Fruit fly (Drosophila melanogaster) whole organism, embryonic: ENCODE results near the gene aop.

Experiments used
- CG11456 ChIP-seq: fragments of 200-800 bp; sonication (Bioruptor generic); IDR thresholded peaks from 3 replicates; pipeline ENCODE4 v1.3.6; 2022; ENCODE audit warnings: missing biosample characterization, missing genetic modification characterization
- CG11723 ChIP-seq: fragments of 200-800 bp; sonication (Bioruptor generic); optimal IDR thresholded peaks from 2 replicates; lab custom pipeline; 2017; ENCODE audit warnings: missing biosample characterization, mild to moderate bottlenecking, missing genetic modification characterization
- CG12236 ChIP-seq: fragments of 200-800 bp; sonication (Bioruptor generic); optimal IDR thresholded peaks from 2 replicates; lab custom pipeline; 2016; ENCODE audit warnings: missing biosample characterization, missing genetic modification characterization
- CG12391 ChIP-seq: fragments of 200-800 bp; sonication (Bioruptor generic); optimal IDR thresholded peaks from 3 replicates; lab custom pipeline; 2018; ENCODE audit warnings: missing biosample characterization, mild to moderate bottlenecking, missing genetic modification characterization, moderate library complexity
- CG13123 ChIP-seq: fragments of 200-800 bp; sonication (Bioruptor generic); optimal IDR thresholded peaks from 2 replicates; lab custom pipeline; 2016; ENCODE audit warnings: missing biosample characterization, missing genetic modification characterization
- CG14441 ChIP-seq: fragments of 200-800 bp; sonication (Bioruptor generic); IDR thresholded peaks from 2 replicates; pipeline ENCODE4 v1.3.6; 2022; ENCODE audit warnings: missing biosample characterization, missing genetic modification characterization
- CG1529 ChIP-seq: fragments of 200-800 bp; sonication (Bioruptor generic); optimal IDR thresholded peaks from 3 replicates; lab custom pipeline; 2018; ENCODE audit warnings: missing biosample characterization, missing genetic modification characterization
- CG16779 ChIP-seq: fragments of 200-800 bp; sonication (Bioruptor generic); IDR thresholded peaks from 2 replicates; pipeline ENCODE4 v1.3.6; 2022; ENCODE audit warnings: missing biosample characterization, missing genetic modification characterization
- CG16815 ChIP-seq: fragments of 200-800 bp; sonication (Bioruptor generic); optimal IDR thresholded peaks from 3 replicates; lab custom pipeline; 2017; ENCODE audit warnings: missing biosample characterization, mild to moderate bottlenecking, missing genetic modification characterization
- CG17328 ChIP-seq: fragments of 200-800 bp; sonication (Bioruptor generic); IDR thresholded peaks from 2 replicates; pipeline ENCODE4 v1.3.6; 2022; ENCODE audit warnings: missing biosample characterization, missing genetic modification characterization
- CG18011 ChIP-seq: fragments of 200-800 bp; sonication (Bioruptor generic); optimal IDR thresholded peaks from 2 replicates; lab custom pipeline; 2017; ENCODE audit warnings: missing biosample characterization, missing genetic modification characterization, mild to moderate bottlenecking, moderate library complexity, missing genotype
- CG1832 ChIP-seq: fragments of 200-800 bp; sonication (Bioruptor generic); optimal IDR thresholded peaks from 2 replicates; lab custom pipeline; 2017; ENCODE audit warnings: missing biosample characterization, mild to moderate bottlenecking, missing genetic modification characterization, inconsistent platforms
- CG18476 ChIP-seq: fragments of 200-800 bp; sonication (Bioruptor generic); optimal IDR thresholded peaks from 2 replicates; lab custom pipeline; 2016; ENCODE audit warnings: missing biosample characterization, mild to moderate bottlenecking, missing genetic modification characterization
- CG18764 ChIP-seq: fragments of 200-800 bp; sonication (Bioruptor generic); optimal IDR thresholded peaks from 3 replicates; lab custom pipeline; 2016; ENCODE audit warnings: missing biosample characterization, missing genetic modification characterization
- CG31224 ChIP-seq: fragments of 200-800 bp; sonication (Bioruptor generic); IDR thresholded peaks from 2 replicates; pipeline ENCODE4 v1.3.6; 2022; ENCODE audit warnings: missing biosample characterization, missing genetic modification characterization
- CG31388 ChIP-seq: fragments of 200-800 bp; sonication (Bioruptor generic); optimal IDR thresholded peaks from 2 replicates; lab custom pipeline; 2016; ENCODE audit warnings: missing biosample characterization, missing genetic modification characterization
- CG3995 ChIP-seq: fragments of 200-800 bp; sonication (Bioruptor generic); optimal IDR thresholded peaks from 3 replicates; lab custom pipeline; 2016; ENCODE audit warnings: missing biosample characterization, missing genetic modification characterization
- CG4424 ChIP-seq: fragments of 200-800 bp; sonication (Bioruptor generic); optimal IDR thresholded peaks from 3 replicates; lab custom pipeline; 2016; ENCODE audit warnings: missing biosample characterization, missing genetic modification characterization
- CG7786 ChIP-seq: fragments of 200-800 bp; sonication (Bioruptor generic); optimal IDR thresholded peaks from 2 replicates; lab custom pipeline; 2016; ENCODE audit warnings: missing biosample characterization, missing genetic modification characterization
- CG8290 ChIP-seq, 3 experiments: fragments of 200-800 bp; sonication (Bioruptor generic); optimal IDR thresholded peaks; 2 replicates each; lab custom pipeline; 2016 to 2019; ENCODE audit warnings: missing biosample characterization in 3 of 3, missing genetic modification characterization in 3 of 3, mild to moderate bottlenecking in 2 of 3, moderate library complexity in 1 of 3
- CG8944 ChIP-seq: fragments of 200-800 bp; sonication (Bioruptor generic); optimal IDR thresholded peaks from 3 replicates; lab custom pipeline; 2016; ENCODE audit warnings: missing biosample characterization, missing genetic modification characterization
- CG9609 ChIP-seq: fragments of 200-800 bp; sonication (Bioruptor generic); optimal IDR thresholded peaks from 3 replicates; lab custom pipeline; 2016; ENCODE audit warnings: missing biosample characterization, missing genetic modification characterization
- CG9932 ChIP-seq: fragments of 200-800 bp; sonication (Bioruptor generic); IDR thresholded peaks from 2 replicates; pipeline ENCODE4 v1.3.6; 2022; ENCODE audit warnings: missing biosample characterization, missing genetic modification characterization
- D ChIP-seq, 2 experiments: fragments of 200-800 bp in 1 of 2; fragments of >200 bp in 1 of 2; sonication (Bioruptor generic) in 1 of 2; optimal IDR thresholded peaks; 2 replicates in 1 of 2; 3 replicates in 1 of 2; lab custom pipeline; 2017; ENCODE audit warnings: mild to moderate bottlenecking in 1 of 2, missing biosample characterization in 1 of 2, missing genetic modification characterization in 1 of 2, missing genetic modification reagents in 1 of 2
- Dip3 ChIP-seq: fragments of 200-800 bp; sonication (Bioruptor generic); optimal IDR thresholded peaks from 3 replicates; lab custom pipeline; 2016; ENCODE audit warnings: missing biosample characterization, missing genetic modification characterization
- Dll ChIP-seq: fragments of 200-800 bp; sonication (Bioruptor generic); IDR thresholded peaks from 4 replicates; pipeline ENCODE4 v1.3.6; 2022; ENCODE audit warnings: missing biosample characterization, missing genetic modification characterization; ENCODE audit not compliant: partially characterized antibody
- Eip74EF ChIP-seq, 2 experiments: fragments of 200-800 bp in 1 of 2; fragments of >200 bp in 1 of 2; sonication (Bioruptor generic) in 1 of 2; optimal IDR thresholded peaks; 2 replicates each; lab custom pipeline; 2017 to 2019; ENCODE audit warnings: missing biosample characterization in 2 of 2, missing genetic modification characterization in 2 of 2, mild to moderate bottlenecking in 1 of 2, moderate library complexity in 1 of 2
- HmgZ ChIP-seq: fragments of 200-800 bp; sonication (Bioruptor generic); optimal IDR thresholded peaks from 2 replicates; lab custom pipeline; 2018; ENCODE audit warnings: missing biosample characterization, mild to moderate bottlenecking, missing genetic modification characterization
- Hr39 ChIP-seq: fragments of >200 bp; optimal IDR thresholded peaks from 2 replicates; lab custom pipeline; 2017
- Mad ChIP-seq: fragments of 200-800 bp; sonication (Bioruptor generic); optimal IDR thresholded peaks from 2 replicates; lab custom pipeline; 2016; ENCODE audit warnings: missing biosample characterization, missing genetic modification characterization
- Max ChIP-seq: fragments of 200-800 bp; sonication (Bioruptor generic); optimal IDR thresholded peaks from 2 replicates; lab custom pipeline; 2016; ENCODE audit warnings: missing biosample characterization, mild to moderate bottlenecking, missing genetic modification characterization
- Usf ChIP-seq: fragments of 200-800 bp; sonication (Bioruptor generic); optimal IDR thresholded peaks from 2 replicates; lab custom pipeline; 2017; ENCODE audit warnings: missing genotype, missing biosample characterization, missing genetic modification characterization
- ato ChIP-seq: fragments of 200-800 bp; sonication (Bioruptor generic); IDR thresholded peaks from 2 replicates; pipeline ENCODE4 v1.3.6; 2022; ENCODE audit warnings: missing biosample characterization, missing genetic modification characterization; ENCODE audit not compliant: partially characterized antibody
- cg ChIP-seq: fragments of 200-800 bp; sonication (Bioruptor generic); optimal IDR thresholded peaks from 3 replicates; lab custom pipeline; 2019; ENCODE audit warnings: missing biosample characterization, mild to moderate bottlenecking, missing genetic modification characterization, moderate library complexity
- corto ChIP-seq: fragments of 200-800 bp; sonication (Bioruptor generic); optimal IDR thresholded peaks from 2 replicates; lab custom pipeline; 2016; ENCODE audit warnings: missing biosample characterization, mild to moderate bottlenecking, missing genetic modification characterization, moderate library complexity
- cwo ChIP-seq: fragments of 200-800 bp; sonication (Bioruptor generic); optimal IDR thresholded peaks from 3 replicates; lab custom pipeline; 2017; ENCODE audit warnings: missing biosample characterization, missing genetic modification characterization, mild to moderate bottlenecking, moderate library complexity, missing genetic modification reagents
- eve ChIP-seq, 2 experiments: fragments of >200 bp; optimal IDR thresholded peaks; 2 replicates each; lab custom pipeline; 2017; ENCODE audit warnings: missing biosample characterization in 2 of 2, missing genetic modification characterization in 2 of 2
- ewg ChIP-seq: fragments of 200-800 bp; sonication (Bioruptor generic); optimal IDR thresholded peaks from 3 replicates; lab custom pipeline; 2017; ENCODE audit warnings: mild to moderate bottlenecking, missing biosample characterization, missing genetic modification reagents, missing genetic modification characterization
- gro ChIP-seq: fragments of 200-800 bp; sonication (Bioruptor generic); optimal IDR thresholded peaks from 2 replicates; lab custom pipeline; 2016; ENCODE audit warnings: missing biosample characterization, missing genetic modification characterization
- hkb ChIP-seq, 2 experiments: fragments of 200-800 bp in 1 of 2; fragments of >200 bp in 1 of 2; sonication (Bioruptor generic) in 1 of 2; IDR thresholded peaks in 1 of 2; optimal IDR thresholded peaks in 1 of 2; 2 replicates each; pipeline versions ENCODE4 v1.3.6 to Lab custom; 2017 to 2022; ENCODE audit warnings: missing biosample characterization in 1 of 2, missing genetic modification characterization in 1 of 2
- ind ChIP-seq: fragments of 200-800 bp; sonication (Bioruptor generic); optimal IDR thresholded peaks from 3 replicates; lab custom pipeline; 2016; ENCODE audit warnings: missing biosample characterization, missing genetic modification characterization
- lola ChIP-seq, 3 experiments: fragments of >200 bp in 2 of 3; fragments of 200-800 bp in 1 of 3; sonication (Bioruptor generic) in 1 of 3; optimal IDR thresholded peaks; 2 replicates each; lab custom pipeline; 2017 to 2019; ENCODE audit warnings: missing biosample characterization in 3 of 3, missing genetic modification characterization in 3 of 3, mild to moderate bottlenecking in 1 of 3, moderate library complexity in 1 of 3
- mam ChIP-seq: fragments of 200-800 bp; sonication (Bioruptor generic); optimal IDR thresholded peaks from 3 replicates; lab custom pipeline; 2016; ENCODE audit warnings: missing biosample characterization, missing genetic modification characterization
- salm ChIP-seq: fragments of 200-800 bp; sonication (Bioruptor generic); optimal IDR thresholded peaks from 2 replicates; lab custom pipeline; 2018; ENCODE audit warnings: missing biosample characterization, mild to moderate bottlenecking, missing genetic modification characterization
- scrt ChIP-seq: fragments of 200-800 bp; sonication (Bioruptor generic); optimal IDR thresholded peaks from 2 replicates; lab custom pipeline; 2018; ENCODE audit warnings: missing biosample characterization, mild to moderate bottlenecking, missing genetic modification characterization, moderate library complexity
- sd ChIP-seq: fragments of 200-800 bp; sonication (Bioruptor generic); optimal IDR thresholded peaks from 3 replicates; lab custom pipeline; 2018; ENCODE audit warnings: missing biosample characterization, mild to moderate bottlenecking, missing genetic modification characterization, moderate library complexity
- seq ChIP-seq: fragments of 200-800 bp; sonication (Bioruptor generic); IDR thresholded peaks from 2 replicates; pipeline ENCODE4 v1.3.6; 2022; ENCODE audit warnings: missing biosample characterization, missing genetic modification characterization
- sim ChIP-seq: fragments of 200-800 bp; sonication (Bioruptor generic); IDR thresholded peaks from 2 replicates; pipeline ENCODE4 v1.3.6; 2022; ENCODE audit warnings: missing biosample characterization, missing genetic modification characterization
- toy ChIP-seq: fragments of 200-800 bp; sonication (Bioruptor generic); IDR thresholded peaks from 2 replicates; pipeline ENCODE4 v1.3.6; 2022; ENCODE audit warnings: missing biosample characterization, missing genetic modification characterization
- zen ChIP-seq: fragments of 200-800 bp; sonication (Bioruptor generic); optimal IDR thresholded peaks from 3 replicates; lab custom pipeline; 2018; ENCODE audit warnings: missing biosample characterization, mild to moderate bottlenecking, missing genetic modification characterization, moderate library complexity

aop gene

DNA sequence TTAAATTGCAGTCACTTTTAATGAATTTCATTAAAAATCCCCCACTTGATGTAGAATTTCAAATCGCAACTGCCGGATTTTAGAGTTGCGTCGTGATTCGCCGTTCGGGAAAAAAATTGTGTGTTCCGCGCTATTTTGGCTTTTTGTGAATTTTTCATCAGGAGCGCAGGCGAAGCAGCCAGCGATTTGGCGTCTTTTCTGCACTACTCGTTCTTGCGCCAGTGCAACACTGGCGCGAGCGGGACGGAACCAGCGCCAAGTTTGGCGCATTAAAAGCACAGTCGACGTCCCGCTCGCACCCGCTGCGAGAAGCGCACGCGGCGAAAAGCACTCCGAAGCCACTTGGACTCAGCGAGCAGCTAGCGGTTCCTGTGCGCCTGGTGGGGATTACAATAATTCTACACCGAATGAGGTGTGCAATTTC, 14.8 kb upstream of the aop start (continued):
- no peak for TF ChIP-seq CG17328
- peak; percentile 17 for TF ChIP-seq CG31388 (GFP tag; lab: Kevin White, UChicago)
- TF ChIP-seq CG1529 = peak; percentile 28
- no peak for TF ChIP-seq CG4424 (GFP tag; lab: Kevin White, UChicago)
- TF ChIP-seq sd (tag; lab: Kevin White, UChicago) = peak; percentile 92
- no peak for TF ChIP-seq seq (GFP tag; lab: Robert Waterston, UW)
- TF ChIP-seq CG12391 (tag; lab: Kevin White, UChicago) = peak; percentile 24
- TF ChIP-seq CG8944 (GFP tag; lab: Kevin White, UChicago) = no peak
- TF ChIP-seq toy (GFP tag; lab: Robert Waterston, UW) = no peak
- no peak for TF ChIP-seq CG12236
- peak; percentile 87 for TF ChIP-seq HmgZ
- peak; percentile 15 for TF ChIP-seq CG18011
- peak; percentile 30 for TF ChIP-seq Mad (GFP tag; lab: Kevin White, UChicago)
- peak; percentile 79 for TF ChIP-seq hkb (optimal IDR thresholded peaks at IDR 0.05; lab: Kevin White, UChicago)
- no peak for TF ChIP-seq hkb (GFP tag; IDR thresholded peaks at IDR 0.05; lab: Robert Waterston, UW)
- TF ChIP-seq ind (GFP tag; lab: Kevin White, UChicago) = no peak
- no peak for TF ChIP-seq lola (GFP tag; optimal IDR thresholded peaks at IDR 0.05; lab: Kevin White, UChicago)
- TF ChIP-seq Eip74EF (GFP tag; optimal IDR thresholded peaks at IDR 0.05; lab: Kevin White, UChicago) = peak in 1 of 2 experiments; percentile 82
- TF ChIP-seq CG3995 (GFP tag; lab: Kevin White, UChicago) = peak; percentile 89
- no peak for TF ChIP-seq Dip3 (GFP tag; lab: Kevin White, UChicago)
- TF ChIP-seq ewg (GFP tag; lab: Kevin White, UChicago) = peak; percentile 81
- TF ChIP-seq CG18764 (GFP tag; lab: Kevin White, UChicago) = no peak
- peak; percentile 96 for TF ChIP-seq CG1832 (GFP tag; lab: Kevin White, UChicago)
- no peak for TF ChIP-seq ato
- TF ChIP-seq corto (GFP tag; lab: Kevin White, UChicago) = no peak
- no peak for TF ChIP-seq CG7786 (GFP tag; lab: Kevin White, UChicago)
- TF ChIP-seq CG11456 (GFP tag; lab: Robert Waterston, UW) = no peak
- no peak for TF ChIP-seq Dll (GFP tag; lab: Robert Waterston, UW)
- TF ChIP-seq Max = no peak
- TF ChIP-seq mam (GFP tag; lab: Kevin White, UChicago) = peak; percentile 37
- no peak for TF ChIP-seq CG14441 (GFP tag; lab: Robert Waterston, UW)
- TF ChIP-seq CG13123 = peak; percentile 16
- TF ChIP-seq CG16779 (GFP tag; lab: Robert Waterston, UW) = no peak
- no peak for TF ChIP-seq D (optimal IDR thresholded peaks at IDR 0.05; lab: Kevin White, UChicago)
- no peak for TF ChIP-seq D (GFP tag; optimal IDR thresholded peaks at IDR 0.05; lab: Kevin White, UChicago)
- TF ChIP-seq CG11723 (GFP tag; lab: Kevin White, UChicago) = peak; percentile 49
- peak; percentile 38 for TF ChIP-seq cg (GFP tag; lab: Kevin White, UChicago)
- no peak for TF ChIP-seq eve (GFP tag; optimal IDR thresholded peaks at IDR 0.05; lab: Kevin White, UChicago)
- peak; percentile 38 for TF ChIP-seq salm (tag; lab: Kevin White, UChicago)
- TF ChIP-seq sim = no peak
- peak; percentile 21 for TF ChIP-seq CG8290 (GFP tag; optimal IDR thresholded peaks at IDR 0.05; lab: Kevin White, UChicago)
- peak; percentile 42 to 80 for TF ChIP-seq CG8290 (tag; optimal IDR thresholded peaks at IDR 0.05; lab: Kevin White, UChicago)
- no peak for TF ChIP-seq zen
- no peak for TF ChIP-seq Hr39
- no peak for TF ChIP-seq CG18476
- TF ChIP-seq Usf = no peak
- no peak for TF ChIP-seq CG16815 (GFP tag; lab: Kevin White, UChicago)
- TF ChIP-seq CG9932 = no peak
- TF ChIP-seq gro (GFP tag; lab: Kevin White, UChicago) = peak; percentile 59
- TF ChIP-seq cwo = peak; percentile 57
- peak; percentile 37 for TF ChIP-seq scrt
- no peak for TF ChIP-seq CG9609 (GFP tag; lab: Kevin White, UChicago)
- TF ChIP-seq CG31224 = no peak
